Worm (Caenorhabditis elegans): ENCODE data around the gene sgo-1.

- TF ChIP-seq W03F9.2 (tag; optimal IDR thresholded peaks at IDR 0.05) (no peak), him-1 (tag; optimal IDR thresholded peaks at IDR 0.05) (no peak)
These were observed 39.7 kb upstream of the sgo-1 start for ce11 chrIV:7836030-7836429.
